Worm (Caenorhabditis elegans): Measurements from ENCODE around the gene btbd-10.

The btbd-10 gene

DNA sequence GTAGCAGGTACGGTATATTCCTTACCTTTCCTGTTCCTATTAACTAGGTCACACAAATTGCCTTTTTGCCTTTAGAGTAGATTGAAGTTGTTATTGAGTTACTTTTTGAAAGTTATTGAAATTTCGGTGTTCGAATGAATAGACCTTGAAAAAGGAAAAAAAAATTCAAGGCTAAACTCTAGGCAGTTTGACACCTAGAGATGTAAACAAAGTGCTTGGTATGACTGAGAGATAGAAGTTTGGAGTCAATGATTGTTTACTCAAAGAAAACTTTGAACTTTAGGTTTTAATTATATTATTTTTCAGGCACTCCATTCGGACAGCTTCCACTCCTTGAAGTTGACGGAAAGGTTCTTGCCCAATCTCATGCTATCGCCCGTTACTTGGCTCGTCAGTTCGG is 22.3 kb upstream of the btbd-10 start:
- no peak for TF ChIP-seq F13H6.1 (tag; optimal IDR thresholded peaks at IDR 0.05)
- TF ChIP-seq odd-2 (tag; optimal IDR thresholded peaks at IDR 0.05): no peak
- TF ChIP-seq dmd-4 (tag; optimal IDR thresholded peaks at IDR 0.05; ENCODE audit: borderline replicate concordance): no peak
- TF ChIP-seq ceh-22 (tag; optimal IDR thresholded peaks at IDR 0.05): no peak
- TF ChIP-seq ztf-16 (tag; optimal IDR thresholded peaks at IDR 0.05): no peak
- no peak for TF ChIP-seq hlh-6 (tag; optimal IDR thresholded peaks at IDR 0.05)
- TF ChIP-seq elt-4 (tag; optimal IDR thresholded peaks at IDR 0.05): no peak
- no peak for TF ChIP-seq che-1 (tag; optimal IDR thresholded peaks at IDR 0.05)
- TF ChIP-seq pha-4 (tag; optimal IDR thresholded peaks at IDR 0.05): no peak
- TF ChIP-seq tbx-2 (tag; optimal IDR thresholded peaks at IDR 0.05): no peak
- TF ChIP-seq ama-1 (optimal IDR thresholded peaks at IDR 0.05): no peak
- no peak for TF ChIP-seq fkh-6 (tag; optimal IDR thresholded peaks at IDR 0.05)
- no peak for TF ChIP-seq fax-1 (tag; optimal IDR thresholded peaks at IDR 0.05)
- no peak for TF ChIP-seq lin-11 (tag; optimal IDR thresholded peaks at IDR 0.05)
- TF ChIP-seq gmeb-2 (tag; optimal IDR thresholded peaks at IDR 0.05): no peak
- TF ChIP-seq sox-2 (GFP tag; IDR thresholded peaks at IDR 0.05): no peak
- TF ChIP-seq ceh-31 (tag; optimal IDR thresholded peaks at IDR 0.05): no peak

DNA sequence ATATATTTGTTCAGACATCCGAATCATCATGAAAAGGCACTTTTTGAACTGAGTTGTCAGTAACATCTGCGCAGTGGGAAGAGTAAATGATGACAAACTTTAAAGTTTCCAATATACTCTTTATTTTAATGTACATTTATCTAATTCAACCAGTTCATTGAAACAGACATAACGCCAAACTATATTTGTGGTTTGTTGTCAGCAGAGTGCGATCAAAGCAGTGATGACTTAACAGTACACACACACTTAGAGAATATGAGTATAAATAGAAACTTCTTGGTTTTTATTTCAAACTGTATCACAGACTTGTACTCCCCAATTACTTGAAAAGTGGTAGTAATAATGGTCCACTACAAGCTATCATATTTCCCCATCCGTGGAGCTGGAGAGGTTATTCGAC is 21.4 kb upstream of the btbd-10 start, which contains the start of gene gst-8:
Gene gst-8, plus strand, starts transcription at position 301 of the 400 bp plus-strand sequence.
- TF ChIP-seq K09A11.1 (tag; optimal IDR thresholded peaks at IDR 0.05; ENCODE audit: insufficient read depth) (no peak), ceh-48 (tag; optimal IDR thresholded peaks at IDR 0.05) (no peak), elt-4 (tag; optimal IDR thresholded peaks at IDR 0.05) (no peak), ttx-3 (tag; optimal IDR thresholded peaks at IDR 0.05) (no peak), pros-1 (tag; optimal IDR thresholded peaks at IDR 0.05) (no peak), ceh-9 (tag; optimal IDR thresholded peaks at IDR 0.05) (no peak), ceh-14 (tag; optimal IDR thresholded peaks at IDR 0.05) (no peak), sox-2 (GFP tag; IDR thresholded peaks at IDR 0.05) (no peak), syd-9 (tag; optimal IDR thresholded peaks at IDR 0.05) (no peak), C08G9.2 (tag; optimal IDR thresholded peaks at IDR 0.05) (no peak), sox-4 (tag; optimal IDR thresholded peaks at IDR 0.05) (no peak), mec-3 (tag; optimal IDR thresholded peaks at IDR 0.05; ENCODE audit: borderline replicate concordance) (no peak), nhr-232 (tag; optimal IDR thresholded peaks at IDR 0.05) (no peak), eyg-1 (tag; optimal IDR thresholded peaks at IDR 0.05) (no peak), C38D4.7 (GFP tag; optimal IDR thresholded peaks at IDR 0.05) (no peak), tbx-2 (tag; optimal IDR thresholded peaks at IDR 0.05) (no peak)

DNA sequence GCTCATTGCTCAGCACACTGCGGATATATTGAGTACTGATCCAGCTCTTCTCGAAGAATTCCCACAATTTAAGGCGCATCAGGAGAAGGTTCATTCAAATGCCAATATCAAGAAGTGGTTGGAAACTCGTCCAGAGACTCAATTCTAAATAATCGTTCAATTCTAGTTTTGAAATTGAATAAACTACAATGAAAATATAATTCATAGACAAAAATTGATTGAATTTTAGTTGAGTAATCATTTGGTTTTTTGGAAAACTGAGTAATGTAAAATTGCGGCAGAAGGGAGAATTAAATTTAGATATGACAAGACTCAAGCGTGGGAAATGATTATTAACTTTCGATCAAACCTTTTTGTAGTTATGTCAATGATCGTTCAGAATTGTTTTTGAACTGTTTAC is 20.4 kb upstream of the btbd-10 start:
- TF ChIP-seq che-1 (tag; optimal IDR thresholded peaks at IDR 0.05) (no peak), hlh-30 (tag; optimal IDR thresholded peaks at IDR 0.05; ENCODE audit: insufficient read depth) (no peak), mec-3 (tag; optimal IDR thresholded peaks at IDR 0.05; ENCODE audit: borderline replicate concordance) (no peak), ceh-9 (tag; optimal IDR thresholded peaks at IDR 0.05) (no peak), hlh-13 (GFP tag; optimal IDR thresholded peaks at IDR 0.05) (no peak), unc-86 (tag; optimal IDR thresholded peaks at IDR 0.05) (no peak), C08G9.2 (tag; optimal IDR thresholded peaks at IDR 0.05) (no peak), tbx-2 (tag; optimal IDR thresholded peaks at IDR 0.05) (no peak), ceh-22 (tag; optimal IDR thresholded peaks at IDR 0.05) (no peak), hlh-15 (tag; optimal IDR thresholded peaks at IDR 0.05) (no peak), ets-4 (tag; optimal IDR thresholded peaks at IDR 0.05) (no peak), ttx-3 (tag; optimal IDR thresholded peaks at IDR 0.05) (no peak), fkh-6 (tag; optimal IDR thresholded peaks at IDR 0.05) (no peak), pha-2 (tag; optimal IDR thresholded peaks at IDR 0.05) (no peak), elt-2 (tag; optimal IDR thresholded peaks at IDR 0.05) (no peak)

DNA sequence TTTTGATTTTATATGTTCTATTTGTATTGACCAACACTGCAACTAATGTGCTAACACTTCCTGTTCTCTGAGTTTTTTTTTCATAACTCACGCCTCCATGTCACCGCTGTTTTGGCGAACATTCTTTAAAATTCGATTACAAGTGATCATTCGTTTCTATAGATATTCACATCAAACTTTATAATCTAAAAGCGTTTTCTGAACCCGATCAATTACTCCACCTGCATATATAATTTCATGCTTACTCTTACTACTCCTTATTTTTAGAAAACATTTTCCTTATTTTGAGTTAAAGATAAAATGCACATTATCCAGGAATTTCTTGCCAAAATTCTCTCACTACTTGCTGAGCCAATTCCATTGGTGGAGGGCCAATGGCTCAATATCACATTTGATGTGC is 18.8 kb upstream of the btbd-10 start, which contains the start of gene R05F9.7:
Gene R05F9.7, plus strand, starts transcription at position 301 of the 400 bp plus-strand sequence.
- TF ChIP-seq pat-9 (tag; optimal IDR thresholded peaks at IDR 0.05): no peak
- TF ChIP-seq hlh-6 (tag; optimal IDR thresholded peaks at IDR 0.05): no peak
- no peak for TF ChIP-seq K09A11.1 (tag; optimal IDR thresholded peaks at IDR 0.05; ENCODE audit: insufficient read depth)
- TF ChIP-seq fkh-10 (GFP tag; optimal IDR thresholded peaks at IDR 0.05): no peak
- TF ChIP-seq elt-4 (tag; optimal IDR thresholded peaks at IDR 0.05): no peak
- TF ChIP-seq ceh-18 (tag; optimal IDR thresholded peaks at IDR 0.05): no peak
- no peak for TF ChIP-seq fax-1 (tag; optimal IDR thresholded peaks at IDR 0.05)
- TF ChIP-seq pax-1 (tag; optimal IDR thresholded peaks at IDR 0.05): no peak
- no peak for TF ChIP-seq elt-2 (tag; optimal IDR thresholded peaks at IDR 0.05)
